Worm (Caenorhabditis elegans): Measurements from ENCODE around the gene srv-27.
"Not testable (repeated sequence)": the region's sequence is repeated elsewhere in the genome, so short reads cannot be mapped to it uniquely, and the experiment has no call there.

srv-27 gene

DNA sequence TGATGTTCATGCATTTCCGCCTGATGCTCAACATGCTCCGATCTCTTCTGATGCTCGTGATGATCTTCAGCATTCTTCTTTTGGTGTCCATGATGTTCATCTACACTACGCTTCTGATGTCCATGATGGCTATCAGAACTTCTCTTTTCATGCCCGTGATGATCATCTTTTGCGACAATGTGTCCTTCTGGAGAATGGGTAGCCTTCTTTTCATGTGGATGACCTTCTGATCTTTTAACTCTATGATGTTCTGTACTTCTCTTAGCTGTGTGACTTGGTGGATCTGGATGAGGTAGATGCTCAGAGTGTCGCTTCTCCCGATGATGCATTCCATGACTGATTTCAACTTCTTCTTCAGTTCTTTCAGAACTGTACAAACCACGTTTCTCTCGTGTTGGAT is 39.2 kb downstream of the srv-27 start:
- TF ChIP-seq ztf-7 (tag; optimal IDR thresholded peaks at IDR 0.05) = no peak
- peak in 1 of 2 experiments; percentile 90 for TF ChIP-seq unc-62 (GFP tag; optimal IDR thresholded peaks at IDR 0.05 in 1 of 2)
- no peak for TF ChIP-seq unc-62 (tag; optimal IDR thresholded peaks at IDR 0.05)
- no peak for TF ChIP-seq lin-39 (tag; optimal IDR thresholded peaks at IDR 0.05)
- TF ChIP-seq dmd-6 (GFP tag; IDR thresholded peaks at IDR 0.05) = no peak

DNA sequence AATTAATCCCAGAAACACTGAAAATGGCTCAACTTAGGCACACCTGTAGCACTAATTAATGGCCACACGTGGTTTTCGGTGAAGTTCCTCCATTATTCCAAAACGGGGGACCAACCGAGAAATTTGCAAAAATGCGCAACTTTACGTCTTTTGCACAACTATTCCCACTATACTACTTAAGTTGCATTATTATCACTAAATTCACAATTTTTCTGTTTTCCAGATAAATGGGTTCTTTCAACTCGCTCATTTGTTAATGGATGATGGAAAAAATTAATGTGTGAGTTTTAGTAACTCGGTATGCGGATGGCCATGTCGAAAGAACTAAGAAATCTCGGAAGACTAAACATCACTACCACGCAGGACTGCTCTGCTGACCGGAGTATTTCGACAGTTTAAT is 43.5 kb downstream of the srv-27 start, which contains the start of gene T13A10.64:
Gene T13A10.64 (plus strand): TSS at position 301 of the 400 bp plus-strand sequence.
- no peak for TF ChIP-seq mep-1 (tag; optimal IDR thresholded peaks at IDR 0.05)
- TF ChIP-seq cey-2 (tag; optimal IDR thresholded peaks at IDR 0.05; ENCODE audit: borderline replicate concordance, insufficient read depth) = no peak
- TF ChIP-seq nhr-42 (GFP tag; IDR thresholded peaks at IDR 0.05) = no peak

DNA sequence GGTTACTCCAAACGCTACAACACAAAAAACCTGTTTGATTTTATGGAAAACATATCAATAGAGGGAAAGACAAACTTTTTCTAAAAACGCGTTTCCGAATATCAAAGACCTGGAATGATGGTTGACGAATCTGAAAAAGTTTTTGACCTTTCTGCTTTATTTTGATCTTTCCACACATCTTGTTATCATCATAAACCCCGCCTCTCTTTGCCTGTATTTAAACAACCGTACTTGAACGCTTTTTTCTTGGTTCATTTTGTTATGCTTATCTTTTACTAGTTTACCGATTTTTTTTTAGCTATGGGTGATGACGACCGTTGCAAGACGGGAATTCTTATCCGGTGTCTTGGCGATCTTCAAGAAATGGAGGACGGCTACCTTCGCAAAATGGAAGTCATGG is 45.2 kb downstream of the srv-27 start, which contains the start of gene T13A10.2:
Gene T13A10.2 (plus strand): TSS at position 301 of the 400 bp plus-strand sequence.
- TF ChIP-seq attf-4 (tag; optimal IDR thresholded peaks at IDR 0.05); vab-7 (GFP tag; IDR thresholded peaks at IDR 0.05); snpc-4 (tag; optimal IDR thresholded peaks at IDR 0.05): not testable (repeated sequence)

DNA sequence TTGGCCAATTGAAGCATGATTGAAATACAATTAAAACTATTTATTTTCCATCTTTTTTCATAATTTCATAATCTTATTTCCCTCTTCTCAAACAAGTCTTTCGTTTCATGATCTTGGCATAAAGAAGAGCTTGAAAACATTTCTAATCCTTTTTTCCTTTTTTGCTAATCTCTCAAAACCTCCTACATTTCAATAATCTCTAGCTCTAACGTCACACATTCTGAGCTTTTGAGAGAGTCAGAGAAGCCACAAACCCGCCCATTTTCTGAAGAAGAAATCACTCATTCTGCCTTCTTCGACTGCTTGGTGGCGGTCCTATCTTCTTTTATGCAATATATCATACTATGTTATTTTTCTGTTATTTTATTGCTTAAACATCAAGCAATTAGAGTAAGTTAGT is 48.6 kb downstream of the srv-27 start, which contains the start of gene F58F9.1:
Gene F58F9.1 (plus strand): TSS at position 251 of the 400 bp plus-strand sequence.
- no peak for TF ChIP-seq sdz-12 (GFP tag; optimal IDR thresholded peaks at IDR 0.05)
- peak; percentile 44 for TF ChIP-seq aha-1 (tag)
- no peak for TF ChIP-seq ztf-11 (tag; optimal IDR thresholded peaks at IDR 0.05)
- TF ChIP-seq dve-1 (tag; optimal IDR thresholded peaks at IDR 0.05; ENCODE audit: insufficient read depth) = no peak
- TF ChIP-seq hlh-30 (tag; optimal IDR thresholded peaks at IDR 0.05; ENCODE audit: insufficient read depth) = peak; percentile 6
- TF ChIP-seq unc-62 (GFP tag; optimal IDR thresholded peaks at IDR 0.05 in 1 of 2) = peak in 1 of 2 experiments; percentile 16
- TF ChIP-seq unc-62 (tag; optimal IDR thresholded peaks at IDR 0.05) = no peak
- TF ChIP-seq vab-7 (GFP tag; IDR thresholded peaks at IDR 0.05) = no peak
- TF ChIP-seq nhr-76 (tag; optimal IDR thresholded peaks at IDR 0.05) = no peak
- no peak for TF ChIP-seq ceh-82 (tag; optimal IDR thresholded peaks at IDR 0.05)
- TF ChIP-seq saeg-2 (GFP tag; IDR thresholded peaks at IDR 0.05) = no peak
- no peak for TF ChIP-seq spr-3 (GFP tag; optimal IDR thresholded peaks at IDR 0.05)

DNA sequence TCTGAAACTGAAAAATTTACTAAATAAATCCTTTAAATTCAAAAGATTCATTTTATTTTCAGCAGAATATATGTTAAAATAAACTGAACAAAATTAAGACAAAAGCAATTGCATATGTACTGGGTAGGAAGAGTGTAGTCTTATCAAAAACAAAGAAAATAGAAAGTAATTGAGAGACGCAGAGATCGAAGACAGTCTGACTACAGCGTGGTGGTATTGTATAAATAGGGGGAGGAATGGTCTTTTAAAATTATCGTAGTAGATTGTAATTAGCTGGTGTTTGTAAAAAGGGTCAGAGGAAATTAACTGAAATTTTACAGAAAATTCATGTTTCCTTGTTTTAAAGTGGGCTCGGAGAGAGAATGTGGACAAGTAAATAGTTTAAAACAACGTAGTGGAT is 49.7 kb downstream of the srv-27 start, which contains the start of gene acox-3:
Gene acox-3 (minus strand): TSS at position 7 of the 400 bp plus-strand sequence.
- TF ChIP-seq nhr-28 (tag; optimal IDR thresholded peaks at IDR 0.05) (peak; percentile 66), dmd-6 (GFP tag; IDR thresholded peaks at IDR 0.05) (0 out of 2 replicates have a peak, but pooled peaks have one; percentile 13), tra-1 (GFP tag; IDR thresholded peaks at IDR 0.05) (no peak), ceh-82 (tag; optimal IDR thresholded peaks at IDR 0.05) (no peak), dpl-1 (GFP tag; optimal IDR thresholded peaks at IDR 0.05) (no peak), nhr-102 (tag; optimal IDR thresholded peaks at IDR 0.05) (no peak), D1046.2 (GFP tag; IDR thresholded peaks at IDR 0.05) (no peak), ces-1 (GFP tag; optimal IDR thresholded peaks at IDR 0.05) (no peak), pqm-1 (tag; optimal IDR thresholded peaks at IDR 0.05) (peak; percentile 53), daf-16 (GFP tag; optimal IDR thresholded peaks at IDR 0.05) (no peak), daf-16 (tag; optimal IDR thresholded peaks at IDR 0.05) (peak; percentile 88), lin-38 (GFP tag; IDR thresholded peaks at IDR 0.05) (no peak), dve-1 (tag; optimal IDR thresholded peaks at IDR 0.05; ENCODE audit: insufficient read depth) (peak; percentile 40), madf-9 (GFP tag; conservative IDR thresholded peaks at IDR 0.05) (no peak), php-3 (GFP tag; IDR thresholded peaks at IDR 0.05) (no peak), R02D3.7 (tag; optimal IDR thresholded peaks at IDR 0.05) (no peak), duxl-1 (tag; optimal IDR thresholded peaks at IDR 0.05; ENCODE audit: poor library complexity) (no peak), zag-1 (tag; optimal IDR thresholded peaks at IDR 0.05) (no peak), arid-1 (GFP tag; conservative IDR thresholded peaks at IDR 0.05) (no peak), nhr-237 (tag; optimal IDR thresholded peaks at IDR 0.05) (no peak), Y5F2A.4 (GFP tag; optimal IDR thresholded peaks at IDR 0.05) (no peak), ama-1 (optimal IDR thresholded peaks at IDR 0.05) (no peak)

Data from whole organism, L4 larva.